Fruit fly (Drosophila melanogaster) whole organism, adult: ENCODE results near the gene GILT2.

Source experiments
- CG11617 ChIP-seq: fragments of 200-800 bp; sonication (Bioruptor generic); optimal IDR thresholded peaks from 2 replicates; lab custom pipeline; 2017; ENCODE audit warnings: mild to moderate bottlenecking, missing biosample characterization, missing genetic modification reagents, missing genetic modification characterization
- CG33017 ChIP-seq: fragments of 200-800 bp; sonication (Bioruptor generic); optimal IDR thresholded peaks from 2 replicates; lab custom pipeline; 2018; ENCODE audit warnings: missing biosample characterization, mild to moderate bottlenecking, missing genetic modification characterization, moderate library complexity
- CG5204 ChIP-seq: fragments of 200-800 bp; sonication (Bioruptor generic); optimal IDR thresholded peaks from 2 replicates; lab custom pipeline; 2016; ENCODE audit warnings: missing biosample characterization, missing genetic modification characterization
- CG7045 ChIP-seq: fragments of 200-800 bp; sonication (Bioruptor generic); optimal IDR thresholded peaks from 2 replicates; lab custom pipeline; 2017; ENCODE audit warnings: missing biosample characterization, mild to moderate bottlenecking, missing genetic modification characterization
- CG7101 ChIP-seq: fragments of 200-800 bp; sonication (Bioruptor generic); optimal IDR thresholded peaks from 2 replicates; lab custom pipeline; 2018; ENCODE audit warnings: missing biosample characterization, mild to moderate bottlenecking, missing genetic modification characterization, moderate library complexity
- Crg-1 ChIP-seq: fragments of 200-800 bp; sonication (Bioruptor generic); optimal IDR thresholded peaks from 2 replicates; lab custom pipeline; 2016; ENCODE audit warnings: missing biosample characterization, missing genetic modification characterization
- bab1 ChIP-seq: fragments of 200-800 bp; sonication (Bioruptor generic); optimal IDR thresholded peaks from 3 replicates; lab custom pipeline; 2019; ENCODE audit warnings: missing biosample characterization, mild to moderate bottlenecking, missing genetic modification characterization, moderate library complexity
- cnc ChIP-seq, 2 experiments: fragments of >200 bp; optimal IDR thresholded peaks; 2 replicates each; lab custom pipeline; 2017
- ovo ChIP-seq: fragments of 200-800 bp; sonication (Bioruptor generic); optimal IDR thresholded peaks from 2 replicates; lab custom pipeline; 2016; ENCODE audit warnings: missing biosample characterization, missing genetic modification characterization
- pad ChIP-seq: fragments of 200-800 bp; sonication (Bioruptor generic); optimal IDR thresholded peaks from 3 replicates; lab custom pipeline; 2017; ENCODE audit warnings: missing biosample characterization, missing genetic modification characterization, mild to moderate bottlenecking, moderate library complexity, missing genetic modification reagents
- toe ChIP-seq: fragments of 200-800 bp; sonication (Bioruptor generic); optimal IDR thresholded peaks from 2 replicates; lab custom pipeline; 2016; ENCODE audit warnings: missing biosample characterization, missing genetic modification characterization

DNA sequence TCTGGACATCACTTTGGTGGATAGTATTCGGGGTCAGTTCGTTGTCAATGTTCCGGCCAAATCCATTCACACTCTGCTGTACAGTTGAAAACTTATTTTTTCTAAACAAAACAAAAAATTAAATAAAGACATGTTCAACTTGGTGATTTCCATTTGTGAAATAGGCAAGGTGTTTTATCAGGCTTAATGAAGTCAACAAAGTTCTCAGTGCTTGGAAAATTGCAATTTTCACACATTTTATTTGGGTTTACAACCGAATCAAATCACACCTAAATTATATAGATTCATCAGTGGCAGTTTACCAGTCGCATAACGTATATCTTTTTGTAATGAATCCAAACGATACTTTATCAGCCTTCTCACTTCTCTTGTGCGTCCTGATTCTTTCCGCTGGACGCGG lies 23.8 kb downstream of the GILT2 start, which contains the start of gene Qsox4:
- TF ChIP-seq bab1 (GFP tag; lab: Kevin White, UChicago) (no peak), Crg-1 (GFP tag; lab: Kevin White, UChicago) (no peak), CG11617 (GFP tag; lab: Kevin White, UChicago) (no peak), CG5204 (no peak), CG33017 (tag; lab: Kevin White, UChicago) (no peak), cnc (optimal IDR thresholded peaks at IDR 0.05; lab: Kevin White, UChicago) (no peak), pad (GFP tag; lab: Kevin White, UChicago) (no peak), CG7101 (tag; lab: Kevin White, UChicago) (no peak), CG7045 (GFP tag; lab: Kevin White, UChicago) (no peak), ovo (GFP tag; lab: Kevin White, UChicago) (no peak), toe (no peak)
